Fruit fly (Drosophila melanogaster): ENCODE measurements around the gene Sgs7.

DNA sequence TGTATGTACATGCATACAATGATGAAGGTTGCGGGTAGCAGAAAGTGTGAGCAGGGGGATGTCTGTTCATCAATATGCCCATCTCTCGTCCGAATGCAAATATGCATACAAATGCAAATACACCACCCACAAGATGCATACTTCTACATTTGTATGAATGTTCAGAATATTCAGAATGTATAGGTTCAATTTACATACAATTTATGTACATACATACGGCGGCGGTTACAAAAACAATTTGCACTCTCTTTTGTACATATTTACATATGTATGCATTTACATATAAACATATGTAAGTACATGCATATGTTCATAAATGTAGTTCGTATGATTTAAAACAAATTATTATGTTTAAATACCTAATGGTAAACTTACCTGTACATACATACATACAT, 17.8 kb upstream of the Sgs7 start:
- TF ChIP-seq Pif1B (GFP tag; optimal IDR thresholded peaks at IDR 0.05) (no peak), D1 (tag; optimal IDR thresholded peaks at IDR 0.05) (no peak), CG15710 (tag; optimal IDR thresholded peaks at IDR 0.05) (no peak), Ets98B (GFP tag; IDR thresholded peaks at IDR 0.05) (no peak), CG32121 (GFP tag; IDR thresholded peaks at IDR 0.05) (no peak), CG17806 (tag; optimal IDR thresholded peaks at IDR 0.05) (no peak), CG12605 (GFP tag; IDR thresholded peaks at IDR 0.05) (no peak), gl (tag; optimal IDR thresholded peaks at IDR 0.05) (no peak), CG10348 (GFP tag; IDR thresholded peaks at IDR 0.05) (no peak), CG8301 (tag; optimal IDR thresholded peaks at IDR 0.05) (no peak), EcR (GFP tag; optimal IDR thresholded peaks at IDR 0.05) (no peak), CG8159 (tag; optimal IDR thresholded peaks at IDR 0.05) (no peak), CG13204 (GFP tag; optimal IDR thresholded peaks at IDR 0.05) (no peak), CG4496 (GFP tag; IDR thresholded peaks at IDR 0.05) (no peak)

All from whole organism, pupa.